Worm (Caenorhabditis elegans) whole organism, L2 larva: ENCODE results near the gene gpa-4.

Experiments
- C34F6.9 ChIP-seq: fragments of 150-350 bp; optimal IDR thresholded peaks from 2 replicates; lab custom pipeline; 2014; ENCODE audit warnings: missing biosample characterization, missing genetic modification characterization
- F13H6.1 ChIP-seq: sonication (generic microtip); optimal IDR thresholded peaks from 2 replicates; lab custom pipeline; 2016; ENCODE audit warnings: missing genetic modification characterization, missing compliant biosample characterization
- R02D3.7 ChIP-seq: fragments of 150-350 bp; optimal IDR thresholded peaks from 2 replicates; lab custom pipeline; 2014; ENCODE audit warnings: missing biosample characterization, missing genetic modification characterization
- Y55F3AM.14 ChIP-seq: fragments of 200-800 bp; sonication (Bioruptor generic); optimal IDR thresholded peaks from 2 replicates; lab custom pipeline; 2018; ENCODE audit warnings: mild to moderate bottlenecking, missing genetic modification characterization, missing compliant biosample characterization
- ZK546.5 ChIP-seq: sonication (generic microtip); optimal IDR thresholded peaks from 2 replicates; lab custom pipeline; 2017; ENCODE audit warnings: missing biosample characterization, missing genetic modification characterization
- alr-1 ChIP-seq: fragments of 150-350 bp; optimal IDR thresholded peaks from 2 replicates; lab custom pipeline; 2014; ENCODE audit warnings: missing biosample characterization, missing genetic modification characterization
- aly-2 ChIP-seq: fragments of 150-350 bp; optimal IDR thresholded peaks from 2 replicates; lab custom pipeline; 2014; ENCODE audit warnings: missing biosample characterization, missing genetic modification characterization
- ama-1 ChIP-seq: fragments of 150-350 bp; optimal IDR thresholded peaks from 2 replicates; lab custom pipeline; 2018; ENCODE audit warnings: inconsistent platforms
- ceh-16 ChIP-seq: fragments of 150-350 bp; optimal IDR thresholded peaks from 2 replicates; lab custom pipeline; 2014; ENCODE audit warnings: missing biosample characterization, missing genetic modification characterization
- crh-2 ChIP-seq: sonication (generic microtip); optimal IDR thresholded peaks from 2 replicates; lab custom pipeline; 2017; ENCODE audit warnings: missing biosample characterization, missing genetic modification characterization
- egl-27 ChIP-seq: sonication (generic microtip); optimal IDR thresholded peaks from 3 replicates; lab custom pipeline; 2017; ENCODE audit warnings: missing biosample characterization, missing genetic modification reagents, missing genetic modification characterization
- elt-1 ChIP-seq: fragments of 150-350 bp; optimal IDR thresholded peaks from 2 replicates; lab custom pipeline; 2014; ENCODE audit warnings: missing biosample characterization, missing genetic modification characterization
- elt-3 ChIP-seq: sonication (generic microtip); optimal IDR thresholded peaks from 2 replicates; lab custom pipeline; 2017; ENCODE audit warnings: missing biosample characterization, missing genetic modification characterization
- fos-1 ChIP-seq: fragments of 150-350 bp; optimal IDR thresholded peaks from 2 replicates; lab custom pipeline; 2014; ENCODE audit warnings: missing biosample characterization, missing genetic modification characterization
- gmeb-1 ChIP-seq: fragments of 150-350 bp; optimal IDR thresholded peaks from 2 replicates; lab custom pipeline; 2014; ENCODE audit warnings: missing biosample characterization, missing genetic modification characterization
- lin-11 ChIP-seq: fragments of 150-350 bp; sonication (generic microtip); optimal IDR thresholded peaks from 2 replicates; lab custom pipeline; 2014; ENCODE audit warnings: missing biosample characterization, missing genetic modification characterization, inconsistent platforms, mixed read lengths
- lin-13 ChIP-seq: fragments of 150-350 bp; optimal IDR thresholded peaks from 2 replicates; lab custom pipeline; 2014; ENCODE audit warnings: missing biosample characterization, missing genetic modification reagents, missing genetic modification characterization
- lin-39 ChIP-seq: fragments of 150-350 bp; optimal IDR thresholded peaks from 2 replicates; lab custom pipeline; 2014; ENCODE audit warnings: missing biosample characterization, missing genetic modification reagents, missing genetic modification characterization
- lsy-2 ChIP-seq, 2 experiments: fragments of 150-350 bp in 1 of 2; sonication (generic microtip) in 1 of 2; optimal IDR thresholded peaks; 2 replicates each; lab custom pipeline; 2014 to 2017; ENCODE audit warnings: missing biosample characterization in 2 of 2, missing genetic modification characterization in 2 of 2
- mbf-1 ChIP-seq: sonication (generic microtip); optimal IDR thresholded peaks from 2 replicates; lab custom pipeline; 2017; ENCODE audit warnings: missing biosample characterization, missing genetic modification characterization
- mdl-1 ChIP-seq, 2 experiments: fragments of 150-350 bp in 1 of 2; sonication (generic microtip) in 1 of 2; optimal IDR thresholded peaks; 2 replicates each; lab custom pipeline; 2017; ENCODE audit warnings: missing biosample characterization in 2 of 2, missing genetic modification characterization in 2 of 2
- nhr-11 ChIP-seq: fragments of 150-350 bp; optimal IDR thresholded peaks from 2 replicates; lab custom pipeline; 2014; ENCODE audit warnings: missing biosample characterization, missing genetic modification characterization
- nhr-12 ChIP-seq: fragments of 150-350 bp; optimal IDR thresholded peaks from 2 replicates; lab custom pipeline; 2014; ENCODE audit warnings: missing biosample characterization, missing genetic modification characterization
- nhr-21 ChIP-seq: fragments of 150-350 bp; optimal IDR thresholded peaks from 2 replicates; lab custom pipeline; 2014; ENCODE audit warnings: missing biosample characterization, missing genetic modification characterization
- nhr-23 ChIP-seq: fragments of 150-350 bp; optimal IDR thresholded peaks from 2 replicates; lab custom pipeline; 2014; ENCODE audit warnings: missing biosample characterization, missing genetic modification reagents, missing genetic modification characterization
- nhr-25 ChIP-seq: fragments of 150-350 bp; sonication (generic microtip); optimal IDR thresholded peaks from 3 replicates; lab custom pipeline; 2014; ENCODE audit warnings: missing biosample characterization, missing genetic modification characterization
- nhr-6 ChIP-seq: fragments of 150-350 bp; optimal IDR thresholded peaks from 2 replicates; lab custom pipeline; 2014; ENCODE audit warnings: missing biosample characterization, missing genetic modification characterization
- nhr-77 ChIP-seq: fragments of 150-350 bp; optimal IDR thresholded peaks from 2 replicates; lab custom pipeline; 2014; ENCODE audit warnings: missing biosample characterization, missing genetic modification characterization
- peb-1 ChIP-seq: fragments of 150-350 bp; optimal IDR thresholded peaks from 2 replicates; lab custom pipeline; 2014; ENCODE audit warnings: missing biosample characterization, missing genetic modification characterization
- sem-4 ChIP-seq: fragments of 150-350 bp; optimal IDR thresholded peaks from 2 replicates; lab custom pipeline; 2014; ENCODE audit warnings: missing biosample characterization, missing genetic modification reagents, missing genetic modification characterization
- skn-1 ChIP-seq: sonication (generic microtip); optimal IDR thresholded peaks from 2 replicates; lab custom pipeline; 2017; ENCODE audit warnings: missing biosample characterization, missing genetic modification characterization
- sma-3 ChIP-seq: sonication (generic microtip); optimal IDR thresholded peaks from 2 replicates; lab custom pipeline; 2016; ENCODE audit warnings: missing genetic modification reagents, missing genetic modification characterization, missing compliant biosample characterization
- sma-9 ChIP-seq, 2 experiments: fragments of 150-350 bp in 1 of 2; sonication (generic microtip) in 1 of 2; optimal IDR thresholded peaks; 2 replicates each; lab custom pipeline; 2014 to 2016; ENCODE audit warnings: missing genetic modification characterization in 2 of 2, mild to moderate bottlenecking in 1 of 2, missing biosample characterization in 1 of 2, missing compliant biosample characterization in 1 of 2, missing genetic modification reagents in 1 of 2, moderate library complexity in 1 of 2
- snpc-4 ChIP-seq: fragments of 150-350 bp; optimal IDR thresholded peaks from 2 replicates; lab custom pipeline; 2014; ENCODE audit warnings: missing biosample characterization, missing genetic modification characterization
- unc-39 ChIP-seq: fragments of 150-350 bp; optimal IDR thresholded peaks from 2 replicates; lab custom pipeline; 2014; ENCODE audit warnings: missing biosample characterization, missing genetic modification characterization
- unc-55 ChIP-seq: fragments of 150-350 bp; sonication (generic microtip); optimal IDR thresholded peaks from 3 replicates; lab custom pipeline; 2014; ENCODE audit warnings: missing biosample characterization, missing genetic modification reagents, missing genetic modification characterization
- unc-62 ChIP-seq: fragments of 150-350 bp; optimal IDR thresholded peaks from 2 replicates; lab custom pipeline; 2014; ENCODE audit warnings: missing biosample characterization, missing genetic modification reagents, missing genetic modification characterization
- zag-1 ChIP-seq: fragments of 150-350 bp; optimal IDR thresholded peaks from 2 replicates; lab custom pipeline; 2014; ENCODE audit warnings: missing biosample characterization, missing genetic modification characterization
- ztf-1 ChIP-seq: fragments of 200-800 bp; sonication (Bioruptor generic); conservative IDR thresholded peaks from 2 replicates; pipeline ENCODE4 v1.3.6; 2022; ENCODE audit warnings: missing genetic modification characterization, missing compliant biosample characterization
- ztf-11 ChIP-seq: sonication (generic microtip); optimal IDR thresholded peaks from 2 replicates; lab custom pipeline; 2017; ENCODE audit warnings: missing biosample characterization, missing genetic modification characterization
- ztf-4 ChIP-seq: fragments of 150-350 bp; optimal IDR thresholded peaks from 2 replicates; lab custom pipeline; 2014; ENCODE audit warnings: missing biosample characterization, missing genetic modification characterization

Gene gpa-4

DNA sequence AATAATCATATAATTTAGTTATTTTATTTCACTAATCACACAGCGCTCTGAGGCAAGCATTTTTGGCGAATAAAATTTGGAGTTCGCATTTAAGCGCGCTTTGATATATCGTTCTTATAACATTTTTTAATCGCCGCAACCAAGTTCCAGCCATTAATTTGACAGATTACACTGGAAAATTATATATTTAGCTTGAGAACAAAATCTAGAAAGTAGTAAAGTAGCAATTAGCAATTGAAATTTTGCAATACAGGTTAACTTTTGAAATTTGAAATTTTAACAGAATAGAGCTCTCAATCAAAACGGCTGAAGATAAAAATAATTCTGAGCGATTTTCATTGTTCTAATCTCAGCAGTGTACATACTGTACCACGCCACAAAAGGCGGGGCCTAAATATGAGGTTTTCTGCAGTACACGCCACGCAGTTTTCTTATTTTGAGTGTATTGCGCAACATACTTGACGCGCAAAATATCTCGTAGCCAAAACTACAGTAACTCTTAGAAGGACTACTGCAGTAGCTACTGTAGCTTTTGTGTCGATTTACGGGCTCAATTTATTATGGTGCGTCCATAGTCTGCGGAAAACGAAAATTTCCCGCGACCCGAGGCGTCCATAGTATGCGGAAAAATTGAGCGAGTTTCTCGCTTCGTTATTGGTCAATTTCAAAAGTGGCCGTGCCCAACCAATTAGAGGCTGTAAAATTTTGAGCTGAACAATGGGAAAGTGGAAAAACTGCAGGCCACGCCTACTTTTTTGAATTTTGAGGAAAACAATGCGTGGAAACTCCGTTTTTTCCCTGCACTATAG lies 25.8 kb downstream of the gpa-4 start:
- TF ChIP-seq lin-39 (tag; lab: Kevin White, UChicago) (no peak), lsy-2 (tag; optimal IDR thresholded peaks at IDR 0.05; lab: Kevin White, UChicago) (no peak), R02D3.7 (no peak), nhr-21 (tag; lab: Kevin White, UChicago) (no peak), C34F6.9 (tag; lab: Kevin White, UChicago) (no peak), nhr-77 (tag; lab: Kevin White, UChicago) (no peak), nhr-11 (no peak), crh-2 (tag; lab: Kevin White, UChicago) (no peak), ztf-4 (tag; lab: Kevin White, UChicago) (no peak), sma-9 (GFP tag; optimal IDR thresholded peaks at IDR 0.05; lab: Kevin White, UChicago) (no peak), sma-9 (tag; optimal IDR thresholded peaks at IDR 0.05; lab: Kevin White, UChicago) (no peak), snpc-4 (tag; lab: Kevin White, UChicago) (no peak), Y55F3AM.14 (GFP tag; lab: Kevin White, UChicago) (no peak), ztf-11 (tag; lab: Kevin White, UChicago) (no peak), egl-27 (tag; lab: Kevin White, UChicago) (no peak), aly-2 (tag; lab: Kevin White, UChicago) (no peak), mdl-1 (tag; optimal IDR thresholded peaks at IDR 0.05; lab: Kevin White, UChicago) (no peak)

DNA sequence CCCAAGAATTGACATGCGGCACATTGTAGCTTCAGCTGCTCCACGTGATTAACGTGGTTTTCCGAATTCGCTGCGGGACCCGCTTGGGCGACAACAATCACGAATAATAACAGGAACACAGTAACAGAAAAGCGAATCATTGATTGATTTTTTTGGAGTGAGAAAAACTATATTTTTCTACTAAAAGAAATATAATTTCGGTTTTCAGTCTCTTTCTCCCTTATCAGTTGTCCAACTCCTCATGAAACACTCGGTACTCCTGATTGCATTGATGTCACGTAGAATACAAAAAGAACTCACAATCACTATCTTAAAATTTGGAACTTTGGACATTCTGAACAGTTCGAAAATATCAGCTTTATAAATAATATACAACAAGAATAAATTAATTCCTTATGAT lies 27.4 kb downstream of the gpa-4 start, which contains the start of gene Y66H1A.5:
Y66H1A.5 (minus strand) TSS at position 265 of the 400 bp plus-strand sequence.
- peak; percentile 57 for TF ChIP-seq fos-1 (tag; lab: Kevin White, UChicago)
- TF ChIP-seq sma-3 (GFP tag; lab: Kevin White, UChicago): no peak

DNA sequence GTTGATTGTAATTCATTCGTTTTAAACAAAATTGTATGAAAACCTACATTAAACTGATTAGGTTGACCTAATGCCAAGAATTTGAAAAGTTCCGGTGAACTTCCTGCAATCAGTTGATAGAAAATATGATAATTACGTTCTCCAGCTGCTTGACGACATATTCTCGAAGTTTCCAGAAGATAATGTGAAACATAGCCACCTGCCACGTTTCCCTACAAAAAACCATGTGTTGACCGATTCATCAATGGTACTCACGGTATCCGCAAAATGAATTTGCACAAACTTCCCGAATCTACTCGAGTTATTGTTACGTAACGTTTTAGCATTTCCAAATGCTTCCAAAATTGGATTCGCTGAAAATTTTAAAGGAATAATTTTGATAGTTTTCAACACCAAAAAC lies 36.9 kb downstream of the gpa-4 start:
- TF ChIP-seq lin-13 (GFP tag; lab: Kevin White, UChicago) (no peak), ztf-1 (GFP tag; lab: Robert Waterston, UW) (no peak), alr-1 (tag; lab: Kevin White, UChicago) (no peak), ZK546.5 (tag; lab: Kevin White, UChicago) (no peak), gmeb-1 (tag; lab: Kevin White, UChicago) (no peak), crh-2 (tag; lab: Kevin White, UChicago) (no peak), Y55F3AM.14 (GFP tag; lab: Kevin White, UChicago) (no peak), ceh-16 (no peak), ama-1 (no peak), nhr-25 (tag; lab: Kevin White, UChicago) (no peak), zag-1 (no peak), C34F6.9 (tag; lab: Kevin White, UChicago) (no peak)

DNA sequence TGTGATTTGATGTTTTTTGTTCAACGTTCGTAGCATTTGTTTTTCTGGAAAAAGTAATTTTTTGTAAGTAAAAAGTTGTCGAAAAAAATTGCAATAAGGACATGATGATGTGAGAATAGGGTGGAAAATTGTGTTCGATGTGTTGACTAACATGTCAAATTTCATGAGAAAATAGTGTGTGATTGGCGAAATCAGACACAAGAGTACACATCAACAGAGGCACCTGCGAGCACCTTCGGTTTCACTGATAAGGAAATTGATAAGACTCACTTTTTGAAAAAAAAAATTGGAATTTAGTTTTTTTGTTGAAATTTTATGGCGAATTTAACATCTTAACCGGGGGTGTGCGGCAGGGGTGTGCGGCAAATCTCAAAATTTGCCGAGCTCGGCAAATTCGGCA lies 39.0 kb downstream of the gpa-4 start, which contains the start of gene hum-8:
hum-8 (minus strand) TSS at position 46 of the 400 bp plus-strand sequence.
- TF ChIP-seq nhr-21 (tag; lab: Kevin White, UChicago) (no peak), fos-1 (tag; lab: Kevin White, UChicago) (peak; percentile 91)

DNA sequence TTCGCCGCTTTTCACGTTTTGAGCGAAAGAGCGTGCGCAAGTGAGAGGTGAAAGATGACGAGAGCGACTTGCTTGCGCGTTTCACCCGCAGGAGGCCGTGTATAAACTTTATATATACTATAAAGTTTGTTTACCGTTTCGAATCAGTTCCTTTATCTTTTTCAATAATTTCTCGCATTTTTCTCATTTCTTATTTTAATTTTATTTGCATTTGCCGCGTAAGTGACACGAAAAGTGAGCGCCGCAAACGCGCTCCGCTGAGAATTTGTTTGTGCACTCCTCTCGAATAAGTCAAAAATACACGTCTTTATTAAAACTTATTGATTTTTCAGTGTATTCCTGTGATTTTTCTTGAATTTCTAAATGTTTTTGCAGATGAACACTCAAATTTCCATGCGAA lies 42.1 kb downstream of the gpa-4 start, which contains the start of gene mrpl-55:
mrpl-55 (plus strand) TSS at position 364 of the 400 bp plus-strand sequence.
- TF ChIP-seq unc-62 (GFP tag; lab: Kevin White, UChicago) (no peak), R02D3.7 (peak; percentile 35), nhr-6 (tag; lab: Kevin White, UChicago) (peak; percentile 71), nhr-12 (tag; lab: Kevin White, UChicago) (no peak), ZK546.5 (tag; lab: Kevin White, UChicago) (peak; percentile 27), elt-3 (no peak), nhr-23 (tag; lab: Kevin White, UChicago) (no peak), sem-4 (tag; lab: Kevin White, UChicago) (peak; percentile 75), unc-55 (GFP tag; lab: Kevin White, UChicago) (peak; percentile 96), ztf-4 (tag; lab: Kevin White, UChicago) (peak; percentile 77), elt-1 (tag; lab: Kevin White, UChicago) (no peak), lin-11 (tag; lab: Kevin White, UChicago) (peak; percentile 44), nhr-21 (tag; lab: Kevin White, UChicago) (peak; percentile 88), unc-39 (tag; lab: Kevin White, UChicago) (no peak), Y55F3AM.14 (GFP tag; lab: Kevin White, UChicago) (no peak), mbf-1 (tag; lab: Kevin White, UChicago) (no peak), F13H6.1 (peak; percentile 73), skn-1 (no peak), alr-1 (tag; lab: Kevin White, UChicago) (peak; percentile 42), aly-2 (tag; lab: Kevin White, UChicago) (no peak), nhr-77 (tag; lab: Kevin White, UChicago) (peak; percentile 56), lin-13 (GFP tag; lab: Kevin White, UChicago) (peak; percentile 94), ama-1 (peak; percentile 12), fos-1 (tag; lab: Kevin White, UChicago) (peak; percentile 81), lin-39 (tag; lab: Kevin White, UChicago) (no peak), ceh-16 (peak; percentile 74), mdl-1 (tag; optimal IDR thresholded peaks at IDR 0.05; lab: Kevin White, UChicago) (peak in 1 of 2 experiments; percentile 30), ztf-1 (GFP tag; lab: Robert Waterston, UW) (no peak), nhr-11 (no peak), lsy-2 (tag; optimal IDR thresholded peaks at IDR 0.05; lab: Kevin White, UChicago) (peak; percentile 78 to 94), peb-1 (tag; lab: Kevin White, UChicago) (no peak)
